Fruit fly (Drosophila melanogaster) whole organism, embryonic: ENCODE results near the gene Eato.

Experiments used
- Bgb ChIP-seq: fragments of 200-800 bp; sonication (Bioruptor generic); IDR thresholded peaks from 2 replicates; pipeline ENCODE4 v1.3.6; 2022; ENCODE audit warnings: missing biosample characterization, missing genetic modification characterization; ENCODE audit not compliant: partially characterized antibody
- C15 ChIP-seq: fragments of 200-800 bp; sonication (Bioruptor generic); IDR thresholded peaks from 3 replicates; pipeline ENCODE4 v1.3.6; 2022; ENCODE audit warnings: missing biosample characterization, missing genetic modification characterization
- CG11504 ChIP-seq: fragments of 200-800 bp; sonication (Bioruptor generic); optimal IDR thresholded peaks from 3 replicates; lab custom pipeline; 2019; ENCODE audit warnings: missing biosample characterization, mild to moderate bottlenecking, missing genetic modification characterization, moderate library complexity
- CG12071 ChIP-seq: fragments of 200-800 bp; sonication (Bioruptor generic); optimal IDR thresholded peaks from 3 replicates; lab custom pipeline; 2018; ENCODE audit warnings: missing biosample characterization, mild to moderate bottlenecking, missing genetic modification characterization
- CG12236 ChIP-seq: fragments of 200-800 bp; sonication (Bioruptor generic); optimal IDR thresholded peaks from 2 replicates; lab custom pipeline; 2016; ENCODE audit warnings: missing biosample characterization, missing genetic modification characterization
- CG13287 ChIP-seq: fragments of 200-800 bp; sonication (Bioruptor generic); IDR thresholded peaks from 2 replicates; pipeline ENCODE4 v1.3.6; 2022; ENCODE audit warnings: missing biosample characterization, missing genetic modification characterization; ENCODE audit not compliant: partially characterized antibody
- CG15514 ChIP-seq: fragments of 200-800 bp; sonication (Bioruptor generic); optimal IDR thresholded peaks from 3 replicates; lab custom pipeline; 2017; ENCODE audit warnings: missing biosample characterization, missing genetic modification characterization, mild to moderate bottlenecking, moderate library complexity, missing genetic modification reagents
- CG15601 ChIP-seq: fragments of 200-800 bp; sonication (Bioruptor generic); optimal IDR thresholded peaks from 3 replicates; lab custom pipeline; 2019; ENCODE audit warnings: missing biosample characterization, mild to moderate bottlenecking, missing genetic modification characterization, moderate library complexity
- CG16779 ChIP-seq: fragments of 200-800 bp; sonication (Bioruptor generic); IDR thresholded peaks from 2 replicates; pipeline ENCODE4 v1.3.6; 2022; ENCODE audit warnings: missing biosample characterization, missing genetic modification characterization
- CG16813 ChIP-seq: fragments of 200-800 bp; sonication (Bioruptor generic); IDR thresholded peaks from 3 replicates; pipeline ENCODE4 v1.3.6; 2022; ENCODE audit warnings: missing biosample characterization, missing genetic modification characterization; ENCODE audit not compliant: partially characterized antibody
- CG17186 ChIP-seq: fragments of 200-800 bp; sonication (Bioruptor generic); optimal IDR thresholded peaks from 3 replicates; lab custom pipeline; 2017; ENCODE audit warnings: missing biosample characterization, missing genetic modification reagents, missing genetic modification characterization
- CG2120 ChIP-seq: fragments of 200-800 bp; sonication (Bioruptor generic); optimal IDR thresholded peaks from 3 replicates; lab custom pipeline; 2016; ENCODE audit warnings: missing biosample characterization, missing genetic modification characterization
- CG2889 ChIP-seq: fragments of 200-800 bp; sonication (Bioruptor generic); IDR thresholded peaks from 3 replicates; pipeline ENCODE4 v1.3.6; 2022; ENCODE audit warnings: missing biosample characterization, missing genetic modification characterization
- CG3065 ChIP-seq: fragments of 200-800 bp; sonication (Bioruptor generic); optimal IDR thresholded peaks from 2 replicates; lab custom pipeline; 2016; ENCODE audit warnings: missing biosample characterization, missing genetic modification characterization
- CG3281 ChIP-seq: fragments of 200-800 bp; sonication (Bioruptor generic); optimal IDR thresholded peaks from 3 replicates; lab custom pipeline; 2017; ENCODE audit warnings: missing biosample characterization, mild to moderate bottlenecking, missing genetic modification characterization
- CG3726 ChIP-seq: fragments of 200-800 bp; sonication (Bioruptor generic); IDR thresholded peaks from 3 replicates; pipeline ENCODE4, ENCODE4 v1.3.6; 2022; ENCODE audit warnings: missing biosample characterization, missing genetic modification characterization
- CG5180 ChIP-seq: fragments of 200-800 bp; sonication (Bioruptor generic); optimal IDR thresholded peaks from 3 replicates; lab custom pipeline; 2017; ENCODE audit warnings: missing biosample characterization, missing genetic modification characterization, mild to moderate bottlenecking, moderate library complexity, missing genetic modification reagents
- CG5953 ChIP-seq: fragments of 200-800 bp; sonication (Bioruptor generic); IDR thresholded peaks from 2 replicates; pipeline ENCODE4 v1.3.6; 2022; ENCODE audit warnings: missing biosample characterization, missing genetic modification characterization
- CG6683 ChIP-seq: fragments of 200-800 bp; sonication (Bioruptor generic); optimal IDR thresholded peaks from 2 replicates; lab custom pipeline; 2017; ENCODE audit warnings: missing biosample characterization, mild to moderate bottlenecking, missing genetic modification characterization, missing genetic modification reagents
- CG6765 ChIP-seq: fragments of 200-800 bp; sonication (Bioruptor generic); optimal IDR thresholded peaks from 3 replicates; lab custom pipeline; 2017; ENCODE audit warnings: missing biosample characterization, mild to moderate bottlenecking, missing genetic modification characterization
- CG6813 ChIP-seq: fragments of 200-800 bp; sonication (Bioruptor generic); optimal IDR thresholded peaks from 2 replicates; lab custom pipeline; 2017; ENCODE audit warnings: missing biosample characterization, missing genetic modification characterization, mild to moderate bottlenecking, moderate library complexity, missing genetic modification reagents
- CG9437 ChIP-seq: fragments of 200-800 bp; sonication (Bioruptor generic); optimal IDR thresholded peaks from 2 replicates; lab custom pipeline; 2018; ENCODE audit warnings: missing biosample characterization, mild to moderate bottlenecking, missing genetic modification characterization
- CG9609 ChIP-seq: fragments of 200-800 bp; sonication (Bioruptor generic); optimal IDR thresholded peaks from 3 replicates; lab custom pipeline; 2016; ENCODE audit warnings: missing biosample characterization, missing genetic modification characterization
- Ets65A ChIP-seq: fragments of 200-800 bp; sonication (Bioruptor generic); peaks from one replicate; lab custom pipeline; 2016; ENCODE audit warnings: missing biosample characterization, missing genetic modification characterization
- HLH3B ChIP-seq: fragments of 200-800 bp; sonication (Bioruptor generic); IDR thresholded peaks from 2 replicates; pipeline ENCODE4 v1.3.6; 2022; ENCODE audit warnings: missing biosample characterization, missing genetic modification characterization
- HmgD ChIP-seq: fragments of 200-800 bp; sonication (Bioruptor generic); optimal IDR thresholded peaks from 3 replicates; lab custom pipeline; 2016; ENCODE audit warnings: missing biosample characterization, missing genetic modification characterization
- Mad ChIP-seq: fragments of 200-800 bp; sonication (Bioruptor generic); optimal IDR thresholded peaks from 2 replicates; lab custom pipeline; 2016; ENCODE audit warnings: missing biosample characterization, missing genetic modification characterization
- Rx ChIP-seq: fragments of 200-800 bp; sonication (Bioruptor generic); IDR thresholded peaks from 2 replicates; pipeline ENCODE4 v1.3.6; 2022; ENCODE audit warnings: missing biosample characterization, missing genetic modification characterization
- Usf ChIP-seq: fragments of 200-800 bp; sonication (Bioruptor generic); optimal IDR thresholded peaks from 2 replicates; lab custom pipeline; 2017; ENCODE audit warnings: missing genotype, missing biosample characterization, missing genetic modification characterization
- Vsx1 ChIP-seq: fragments of 200-800 bp; sonication (Bioruptor generic); optimal IDR thresholded peaks from 2 replicates; lab custom pipeline; 2017; ENCODE audit warnings: missing biosample characterization, mild to moderate bottlenecking, missing genetic modification characterization, missing genetic modification reagents
- btn ChIP-seq: fragments of 200-800 bp; sonication (Bioruptor generic); optimal IDR thresholded peaks from 2 replicates; lab custom pipeline; 2016; ENCODE audit warnings: missing biosample characterization, missing genetic modification characterization
- chinmo ChIP-seq: fragments of 200-800 bp; sonication (Bioruptor generic); IDR thresholded peaks from 4 replicates; pipeline ENCODE4 v1.3.6; 2022; ENCODE audit warnings: missing biosample characterization, missing genetic modification characterization; ENCODE audit not compliant: partially characterized antibody
- chn ChIP-seq: fragments of 200-800 bp; sonication (Bioruptor generic); optimal IDR thresholded peaks from 2 replicates; lab custom pipeline; 2016; ENCODE audit warnings: missing biosample characterization, missing genetic modification characterization
- crc ChIP-seq: fragments of 200-800 bp; sonication (Bioruptor generic); optimal IDR thresholded peaks from 2 replicates; lab custom pipeline; 2016; ENCODE audit warnings: missing biosample characterization, missing genetic modification characterization
- en ChIP-seq: fragments of 200-800 bp; sonication (Bioruptor generic); optimal IDR thresholded peaks from 2 replicates; lab custom pipeline; 2016; ENCODE audit warnings: missing biosample characterization, missing genetic modification characterization
- esg ChIP-seq: fragments of 200-800 bp; sonication (Bioruptor generic); conservative IDR thresholded peaks from 2 replicates; pipeline ENCODE4 v1.3.6; 2022; ENCODE audit warnings: missing biosample characterization, missing genetic modification characterization
- gcm ChIP-seq: fragments of 200-800 bp; sonication (Bioruptor generic); optimal IDR thresholded peaks from 2 replicates; lab custom pipeline; 2019; ENCODE audit warnings: missing biosample characterization, mild to moderate bottlenecking, missing genetic modification characterization, moderate library complexity
- gro ChIP-seq: fragments of 200-800 bp; sonication (Bioruptor generic); optimal IDR thresholded peaks from 2 replicates; lab custom pipeline; 2016; ENCODE audit warnings: missing biosample characterization, missing genetic modification characterization
- gsb-n ChIP-seq: fragments of 200-800 bp; sonication (Bioruptor generic); optimal IDR thresholded peaks from 3 replicates; lab custom pipeline; 2018; ENCODE audit warnings: missing biosample characterization, mild to moderate bottlenecking, missing genetic modification characterization
- hth ChIP-seq: fragments of >200 bp; optimal IDR thresholded peaks from 2 replicates; lab custom pipeline; 2017; ENCODE audit warnings: inconsistent platforms
- ind ChIP-seq: fragments of 200-800 bp; sonication (Bioruptor generic); optimal IDR thresholded peaks from 3 replicates; lab custom pipeline; 2016; ENCODE audit warnings: missing biosample characterization, missing genetic modification characterization
- jigr1 ChIP-seq: fragments of 200-800 bp; sonication (Bioruptor generic); IDR thresholded peaks from 3 replicates; pipeline ENCODE4 v1.3.6; 2022; ENCODE audit warnings: missing biosample characterization, missing genetic modification characterization
- knrl ChIP-seq: fragments of 200-800 bp; sonication (Bioruptor generic); IDR thresholded peaks from 3 replicates; pipeline ENCODE4 v1.3.6; 2022; ENCODE audit warnings: missing biosample characterization, missing genetic modification characterization; ENCODE audit not compliant: partially characterized antibody
- repo ChIP-seq: fragments of 200-800 bp; sonication (Bioruptor generic); optimal IDR thresholded peaks from 2 replicates; lab custom pipeline; 2016; ENCODE audit warnings: missing biosample characterization, missing genetic modification characterization
- sc ChIP-seq, 3 experiments: fragments of >200 bp in 2 of 3; fragments of 200-800 bp in 1 of 3; sonication (Bioruptor generic) in 1 of 3; optimal IDR thresholded peaks; 2 replicates in 2 of 3; 3 replicates in 1 of 3; lab custom pipeline; 2017; ENCODE audit warnings: mild to moderate bottlenecking in 1 of 3, missing biosample characterization in 1 of 3, missing genetic modification characterization in 1 of 3, missing genetic modification reagents in 1 of 3
- tgo ChIP-seq: fragments of 200-800 bp; sonication (Bioruptor generic); IDR thresholded peaks from 3 replicates; pipeline ENCODE4 v1.3.6; 2022; ENCODE audit warnings: missing biosample characterization, missing genetic modification characterization
- trem ChIP-seq: fragments of 200-800 bp; optimal IDR thresholded peaks from 3 replicates; lab custom pipeline; 2019; ENCODE audit warnings: missing biosample characterization, mild to moderate bottlenecking, missing genetic modification characterization, moderate library complexity
- ttk ChIP-seq: fragments of 200-800 bp; sonication (Bioruptor generic); IDR thresholded peaks from 2 replicates; pipeline ENCODE4 v2.1.2; 2022; ENCODE audit warnings: missing biosample characterization, missing genetic modification characterization
- wor ChIP-seq: fragments of 200-800 bp; sonication (Bioruptor generic); IDR thresholded peaks from 2 replicates; pipeline ENCODE4 v1.3.6; 2022; ENCODE audit warnings: missing biosample characterization, missing genetic modification characterization
- yki ChIP-seq: fragments of >200 bp; optimal IDR thresholded peaks from 3 replicates; lab custom pipeline; 2018
- zen2 ChIP-seq: fragments of 200-800 bp; sonication (Bioruptor generic); IDR thresholded peaks from 3 replicates; pipeline ENCODE4 v1.3.6; 2022; ENCODE audit warnings: missing biosample characterization, missing genetic modification characterization; ENCODE audit not compliant: partially characterized antibody

Eato gene

DNA sequence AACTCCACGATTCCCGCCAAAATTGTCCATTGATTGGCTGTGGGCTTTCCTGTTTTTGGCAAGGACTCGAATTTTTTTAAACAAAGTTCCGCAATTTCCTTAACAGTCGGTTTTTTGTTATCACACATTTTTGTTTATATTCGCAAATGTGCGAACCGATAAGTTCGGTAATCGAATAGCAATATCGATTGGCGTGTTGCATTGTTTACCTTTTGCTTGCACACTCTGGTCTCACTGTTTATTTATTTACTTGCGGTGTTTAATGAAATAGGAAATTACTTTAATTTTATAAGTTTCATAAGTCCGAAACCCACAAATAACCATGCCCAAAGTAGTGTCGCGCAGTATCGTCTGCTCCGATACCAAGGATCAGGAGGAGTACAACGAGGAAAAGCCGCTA is 27.4 kb downstream of the Eato start, which contains the start of the genes Adat1 and CG16865 (continued):
- TF ChIP-seq CG11504 (tag; lab: Kevin White, UChicago) (no peak), C15 (GFP tag; lab: Robert Waterston, UW) (no peak), CG13287 (GFP tag; lab: Robert Waterston, UW) (peak; percentile 72), jigr1 (GFP tag; lab: Robert Waterston, UW) (no peak), CG6683 (no peak), CG9609 (GFP tag; lab: Kevin White, UChicago) (no peak), Usf (GFP tag; lab: Kevin White, UChicago) (no peak), HmgD (no peak), Vsx1 (GFP tag; lab: Kevin White, UChicago) (no peak), CG5180 (GFP tag; lab: Kevin White, UChicago) (no peak), Rx (GFP tag; lab: Robert Waterston, UW) (no peak), btn (no peak), Ets65A (GFP tag; lab: Kevin White, UChicago) (no peak), CG15601 (no peak), CG6813 (no peak), CG15514 (GFP tag; lab: Kevin White, UChicago) (peak; percentile 58), CG16813 (GFP tag; lab: Robert Waterston, UW) (peak; percentile 54; the same call in 2 of the 3 replicates), CG3281 (GFP tag; lab: Kevin White, UChicago) (no peak), tgo (GFP tag; lab: Robert Waterston, UW) (no peak), knrl (0 out of 3 replicates have a peak, but pooled peaks have one; percentile 15), ttk (GFP tag; lab: Robert Waterston, UW) (no peak), CG12236 (no peak), gsb-n (no peak), zen2 (GFP tag; lab: Robert Waterston, UW) (peak; percentile 42; the same call in 1 of the 3 replicates), esg (GFP tag; lab: Robert Waterston, UW) (no peak), en (GFP tag; lab: Kevin White, UChicago) (no peak), CG16779 (no peak), trem (peak; percentile 36), yki (no peak), Mad (GFP tag; lab: Kevin White, UChicago) (no peak), crc (GFP tag; lab: Kevin White, UChicago) (no peak), wor (GFP tag; lab: Robert Waterston, UW) (no peak), CG5953 (GFP tag; lab: Robert Waterston, UW) (no peak), CG3726 (no peak), CG3065 (no peak), Bgb (GFP tag; lab: Robert Waterston, UW) (peak; percentile 58), CG9437 (GFP tag; lab: Kevin White, UChicago) (no peak), CG12071 (GFP tag; lab: Kevin White, UChicago) (no peak), CG2120 (no peak), ind (no peak), gcm (no peak), chinmo (GFP tag; lab: Robert Waterston, UW) (0 out of 4 replicates have a peak, but pooled peaks have one; percentile 66), CG17186 (GFP tag; lab: Kevin White, UChicago) (peak; percentile 26), sc (optimal IDR thresholded peaks at IDR 0.05; lab: Kevin White, UChicago) (no peak), sc (GFP tag; optimal IDR thresholded peaks at IDR 0.05; lab: Kevin White, UChicago) (no peak), hth (no peak), CG6765 (no peak), chn (GFP tag; lab: Kevin White, UChicago) (no peak), repo (GFP tag; lab: Kevin White, UChicago) (no peak), CG2889 (GFP tag; lab: Robert Waterston, UW) (no peak), gro (GFP tag; lab: Kevin White, UChicago) (peak; percentile 15), HLH3B (GFP tag; lab: Robert Waterston, UW) (no peak)
